Fruit fly (Drosophila melanogaster) Kc167 (cell line): Measurements from ENCODE around the gene N.

ENCODE experiments used
- Myc ChIP-seq: fragments of >200 bp; optimal IDR thresholded peaks from 2 replicates; lab custom pipeline; 2017; ENCODE audit warnings: missing external identifiers
- Sin3A ChIP-seq: fragments of >200 bp; optimal IDR thresholded peaks from 2 replicates; lab custom pipeline; 2018; ENCODE audit warnings: missing external identifiers
- h ChIP-seq: fragments of >200 bp; optimal IDR thresholded peaks from 3 replicates; lab custom pipeline; 2018; ENCODE audit warnings: missing external identifiers
- insv ChIP-seq: fragments of >200 bp; optimal IDR thresholded peaks from 3 replicates; lab custom pipeline; 2018; ENCODE audit warnings: missing external identifiers
- psq ChIP-seq: fragments of >200 bp; optimal IDR thresholded peaks from 2 replicates; lab custom pipeline; 2017; ENCODE audit warnings: missing external identifiers
- ttk ChIP-seq: sonication (Bioruptor generic); optimal IDR thresholded peaks from 2 replicates; lab custom pipeline; 2017; ENCODE audit warnings: missing external identifiers

N gene

dm6 chrX:3158620-3159019 lies 23.9 kb downstream of the N start:
- TF ChIP-seq h (lab: Kevin White, UChicago) (no peak), Myc (no peak), psq (lab: Kevin White, UChicago) (no peak), ttk (no peak), Sin3A (lab: Kevin White, UChicago) (no peak), insv (lab: Kevin White, UChicago) (no peak)

- TF ChIP-seq psq (lab: Kevin White, UChicago) (no peak), Myc (no peak), insv (lab: Kevin White, UChicago) (no peak), Sin3A (lab: Kevin White, UChicago) (no peak), h (lab: Kevin White, UChicago) (no peak), ttk (no peak)
Measured at dm6 chrX:3161542-3162377, 27.1 kb downstream of the N start.

dm6 chrX:3162405-3163256 lies 28.0 kb downstream of the N start:
- TF ChIP-seq psq (lab: Kevin White, UChicago) (no peak), insv (lab: Kevin White, UChicago) (no peak), Myc (no peak), h (lab: Kevin White, UChicago) (no peak)

- no peak for TF ChIP-seq psq (lab: Kevin White, UChicago)
- TF ChIP-seq insv (lab: Kevin White, UChicago) = no peak
- no peak for TF ChIP-seq h (lab: Kevin White, UChicago)
- no peak for TF ChIP-seq ttk
- no peak for TF ChIP-seq Sin3A (lab: Kevin White, UChicago)
- TF ChIP-seq Myc = no peak
Measured at dm6 chrX:3172217-3172616, 37.5 kb downstream of the N start.

dm6 chrX:3173072-3173471 lies 38.4 kb downstream of the N start, which contains the start of gene CG18508:
Gene CG18508, minus strand, starts transcription at chrX:3173140.
- TF ChIP-seq ttk = no peak

dm6 chrX:3174374-3174773 lies 39.7 kb downstream of the N start, which contains the start of gene Fcp3C:
Gene Fcp3C, minus strand, starts transcription at chrX:3174474.
- TF ChIP-seq Myc = no peak
- no peak for TF ChIP-seq insv (lab: Kevin White, UChicago)
- TF ChIP-seq h (lab: Kevin White, UChicago) = no peak
- TF ChIP-seq psq (lab: Kevin White, UChicago) = no peak
- TF ChIP-seq Sin3A (lab: Kevin White, UChicago) = no peak
- no peak for TF ChIP-seq ttk

- TF ChIP-seq psq (lab: Kevin White, UChicago) = no peak
- TF ChIP-seq h (lab: Kevin White, UChicago) = no peak
- TF ChIP-seq insv (lab: Kevin White, UChicago) = no peak
- no peak for TF ChIP-seq Myc
- no peak for TF ChIP-seq Sin3A (lab: Kevin White, UChicago)
- TF ChIP-seq ttk = no peak
Measured at dm6 chrX:3174881-3175874, 40.5 kb downstream of the N start, which contains the start of gene CG3939. Gene CG3939, plus strand, starts transcription at chrX:3175018.

dm6 chrX:3176193-3176592 lies 41.5 kb downstream of the N start, which contains the start of gene dnc:
Gene dnc, plus strand, starts transcription at chrX:3176440.
- no peak for TF ChIP-seq h (lab: Kevin White, UChicago)
- TF ChIP-seq ttk = no peak
- TF ChIP-seq Myc = no peak
- TF ChIP-seq insv (lab: Kevin White, UChicago) = no peak
- no peak for TF ChIP-seq Sin3A (lab: Kevin White, UChicago)
- TF ChIP-seq psq (lab: Kevin White, UChicago) = no peak

- no peak for TF ChIP-seq psq (lab: Kevin White, UChicago)
- TF ChIP-seq Sin3A (lab: Kevin White, UChicago) = no peak
- no peak for TF ChIP-seq h (lab: Kevin White, UChicago)
- no peak for TF ChIP-seq insv (lab: Kevin White, UChicago)
- no peak for TF ChIP-seq Myc
- no peak for TF ChIP-seq ttk
Measured at dm6 chrX:3186550-3186949, 51.9 kb downstream of the N start.

dm6 chrX:3187593-3187992 lies 52.9 kb downstream of the N start:
- TF ChIP-seq ttk = no peak
- TF ChIP-seq h (lab: Kevin White, UChicago) = no peak
- no peak for TF ChIP-seq psq (lab: Kevin White, UChicago)
- TF ChIP-seq Sin3A (lab: Kevin White, UChicago) = no peak
- TF ChIP-seq insv (lab: Kevin White, UChicago) = no peak
- TF ChIP-seq Myc = no peak

- no peak for TF ChIP-seq psq (lab: Kevin White, UChicago)
- TF ChIP-seq Sin3A (lab: Kevin White, UChicago) = no peak
- TF ChIP-seq insv (lab: Kevin White, UChicago) = no peak
- no peak for TF ChIP-seq h (lab: Kevin White, UChicago)
- no peak for TF ChIP-seq ttk
- no peak for TF ChIP-seq Myc
Measured at dm6 chrX:3188419-3188818, 53.7 kb downstream of the N start.
